Fruit fly (Drosophila melanogaster) whole organism, embryonic: Measurements from ENCODE around the gene Eip63E.

ENCODE experiments used
- Asciz ChIP-seq: fragments of 200-800 bp; sonication (Bioruptor generic); optimal IDR thresholded peaks from 2 replicates; lab custom pipeline; 2017; ENCODE audit warnings: missing biosample characterization, mild to moderate bottlenecking, missing genetic modification characterization, missing genetic modification reagents
- CG10321 ChIP-seq: fragments of 200-800 bp; sonication (Bioruptor generic); IDR thresholded peaks from 2 replicates; pipeline ENCODE4 v1.3.6; 2022; ENCODE audit warnings: missing biosample characterization, missing genetic modification characterization
- CG12104 ChIP-seq: fragments of 200-800 bp; sonication (Bioruptor generic); optimal IDR thresholded peaks from 3 replicates; lab custom pipeline; 2016; ENCODE audit warnings: missing biosample characterization, missing genetic modification characterization
- CG12219 ChIP-seq: fragments of 200-800 bp; sonication (Bioruptor generic); optimal IDR thresholded peaks from 3 replicates; lab custom pipeline; 2018; ENCODE audit warnings: missing biosample characterization, mild to moderate bottlenecking, missing genetic modification characterization
- CG12299 ChIP-seq: fragments of 200-800 bp; sonication (Bioruptor generic); optimal IDR thresholded peaks from 2 replicates; lab custom pipeline; 2018; ENCODE audit warnings: missing biosample characterization, mild to moderate bottlenecking, missing genetic modification characterization
- CG13775 ChIP-seq: fragments of 200-800 bp; sonication (Bioruptor generic); optimal IDR thresholded peaks from 3 replicates; lab custom pipeline; 2017; ENCODE audit warnings: missing biosample characterization, mild to moderate bottlenecking, missing genetic modification characterization
- CG14014 ChIP-seq: fragments of 200-800 bp; sonication (Bioruptor generic); IDR thresholded peaks from 2 replicates; pipeline ENCODE4 v1.3.6; 2022; ENCODE audit warnings: missing biosample characterization, missing genetic modification characterization
- CG15073 ChIP-seq: fragments of 200-800 bp; sonication (Bioruptor generic); optimal IDR thresholded peaks from 2 replicates; lab custom pipeline; 2016; ENCODE audit warnings: missing biosample characterization, missing genetic modification characterization
- CG16863 ChIP-seq: fragments of 200-800 bp; sonication (Bioruptor generic); optimal IDR thresholded peaks from 3 replicates; lab custom pipeline; 2016; ENCODE audit warnings: missing biosample characterization, missing genetic modification characterization
- CG17612 ChIP-seq: fragments of 200-800 bp; sonication (Bioruptor generic); IDR thresholded peaks from 2 replicates; pipeline ENCODE4 v1.3.6; 2022; ENCODE audit warnings: missing biosample characterization, missing genetic modification characterization
- CG30020 ChIP-seq: fragments of 200-800 bp; optimal IDR thresholded peaks from 2 replicates; lab custom pipeline; 2019; ENCODE audit warnings: missing biosample characterization, mild to moderate bottlenecking, missing genetic modification characterization, moderate library complexity
- CG3847 ChIP-seq: fragments of 200-800 bp; sonication (Bioruptor generic); IDR thresholded peaks from 2 replicates; pipeline ENCODE4 v1.3.6; 2022; ENCODE audit warnings: missing biosample characterization, missing genetic modification characterization
- CG6254 ChIP-seq: fragments of 200-800 bp; sonication (Bioruptor generic); optimal IDR thresholded peaks from 3 replicates; lab custom pipeline; 2017; ENCODE audit warnings: mild to moderate bottlenecking, missing biosample characterization, missing genetic modification reagents, missing genetic modification characterization
- CG7357 ChIP-seq: fragments of 200-800 bp; sonication (Bioruptor generic); IDR thresholded peaks from 3 replicates; pipeline ENCODE4 v1.3.6; 2022; ENCODE audit warnings: missing biosample characterization, missing genetic modification characterization
- CG7745 ChIP-seq: fragments of 200-800 bp; sonication (Bioruptor generic); optimal IDR thresholded peaks from 2 replicates; lab custom pipeline; 2018; ENCODE audit warnings: missing biosample characterization, mild to moderate bottlenecking, missing genetic modification characterization, moderate library complexity
- CG8089 ChIP-seq: fragments of 200-800 bp; sonication (Bioruptor generic); optimal IDR thresholded peaks from 3 replicates; lab custom pipeline; 2016; ENCODE audit warnings: missing biosample characterization, missing genetic modification characterization
- CG8290 ChIP-seq, 3 experiments: fragments of 200-800 bp; sonication (Bioruptor generic); optimal IDR thresholded peaks; 2 replicates each; lab custom pipeline; 2016 to 2019; ENCODE audit warnings: missing biosample characterization in 3 of 3, missing genetic modification characterization in 3 of 3, mild to moderate bottlenecking in 2 of 3, moderate library complexity in 1 of 3
- Fer3 ChIP-seq: fragments of 200-800 bp; sonication (Bioruptor generic); optimal IDR thresholded peaks from 2 replicates; lab custom pipeline; 2018; ENCODE audit warnings: missing biosample characterization, mild to moderate bottlenecking, missing genetic modification characterization, moderate library complexity
- Gug ChIP-seq: fragments of 200-800 bp; sonication (Bioruptor generic); IDR thresholded peaks from 4 replicates; pipeline ENCODE4 v1.3.6; 2022; ENCODE audit warnings: missing biosample characterization, missing genetic modification characterization
- HLH3B ChIP-seq: fragments of 200-800 bp; sonication (Bioruptor generic); IDR thresholded peaks from 2 replicates; pipeline ENCODE4 v1.3.6; 2022; ENCODE audit warnings: missing biosample characterization, missing genetic modification characterization
- HmgD ChIP-seq: fragments of 200-800 bp; sonication (Bioruptor generic); optimal IDR thresholded peaks from 3 replicates; lab custom pipeline; 2016; ENCODE audit warnings: missing biosample characterization, missing genetic modification characterization
- MTF-1 ChIP-seq: fragments of 200-800 bp; sonication (Bioruptor generic); optimal IDR thresholded peaks from 2 replicates; lab custom pipeline; 2018; ENCODE audit warnings: missing biosample characterization, mild to moderate bottlenecking, missing genetic modification characterization, borderline replicate concordance
- NC2β ChIP-seq: fragments of 200-800 bp; sonication (Bioruptor generic); optimal IDR thresholded peaks from 2 replicates; lab custom pipeline; 2016; ENCODE audit warnings: missing biosample characterization, missing genetic modification characterization
- Oaz ChIP-seq: fragments of 200-800 bp; sonication (Bioruptor generic); IDR thresholded peaks from 2 replicates; pipeline ENCODE4 v1.3.6; 2022; ENCODE audit warnings: missing biosample characterization, missing genetic modification characterization
- Pdp1 ChIP-seq, 2 experiments: fragments of 200-800 bp; sonication (Bioruptor generic); optimal IDR thresholded peaks; 3 replicates each; lab custom pipeline; 2016; ENCODE audit warnings: missing biosample characterization in 2 of 2, missing genetic modification characterization in 2 of 2, mild to moderate bottlenecking in 1 of 2, moderate library complexity in 1 of 2
- Sox100B ChIP-seq: fragments of 200-800 bp; sonication (Bioruptor generic); optimal IDR thresholded peaks from 3 replicates; lab custom pipeline; 2018; ENCODE audit warnings: missing biosample characterization, mild to moderate bottlenecking, missing genetic modification characterization
- ato ChIP-seq: fragments of 200-800 bp; sonication (Bioruptor generic); IDR thresholded peaks from 2 replicates; pipeline ENCODE4 v1.3.6; 2022; ENCODE audit warnings: missing biosample characterization, missing genetic modification characterization; ENCODE audit not compliant: partially characterized antibody
- cato ChIP-seq: fragments of 200-800 bp; sonication (Bioruptor generic); optimal IDR thresholded peaks from 2 replicates; lab custom pipeline; 2016; ENCODE audit warnings: missing biosample characterization, missing genetic modification characterization, borderline replicate concordance
- croc ChIP-seq: fragments of 200-800 bp; sonication (Bioruptor generic); conservative IDR thresholded peaks from 3 replicates; pipeline ENCODE4 v1.3.6; 2022; ENCODE audit warnings: missing biosample characterization, missing genetic modification characterization
- en ChIP-seq: fragments of 200-800 bp; sonication (Bioruptor generic); optimal IDR thresholded peaks from 2 replicates; lab custom pipeline; 2016; ENCODE audit warnings: missing biosample characterization, missing genetic modification characterization
- esg ChIP-seq: fragments of 200-800 bp; sonication (Bioruptor generic); conservative IDR thresholded peaks from 2 replicates; pipeline ENCODE4 v1.3.6; 2022; ENCODE audit warnings: missing biosample characterization, missing genetic modification characterization
- eve ChIP-seq, 2 experiments: fragments of >200 bp; optimal IDR thresholded peaks; 2 replicates each; lab custom pipeline; 2017; ENCODE audit warnings: missing biosample characterization in 2 of 2, missing genetic modification characterization in 2 of 2
- fd102C ChIP-seq: fragments of 200-800 bp; sonication (Bioruptor generic); optimal IDR thresholded peaks from 2 replicates; lab custom pipeline; 2018; ENCODE audit warnings: missing biosample characterization, mild to moderate bottlenecking, missing genetic modification characterization, moderate library complexity
- grau ChIP-seq: fragments of 200-800 bp; optimal IDR thresholded peaks from 3 replicates; lab custom pipeline; 2019; ENCODE audit warnings: missing biosample characterization, mild to moderate bottlenecking, missing genetic modification characterization, moderate library complexity
- gsb ChIP-seq: fragments of 200-800 bp; sonication (Bioruptor generic); IDR thresholded peaks from 2 replicates; pipeline ENCODE4 v1.3.6; 2022; ENCODE audit warnings: missing biosample characterization, missing genetic modification characterization
- h ChIP-seq: fragments of >200 bp; optimal IDR thresholded peaks from 2 replicates; lab custom pipeline; 2017
- ind ChIP-seq: fragments of 200-800 bp; sonication (Bioruptor generic); optimal IDR thresholded peaks from 3 replicates; lab custom pipeline; 2016; ENCODE audit warnings: missing biosample characterization, missing genetic modification characterization
- jumu ChIP-seq: fragments of 200-800 bp; sonication (Bioruptor generic); optimal IDR thresholded peaks from 3 replicates; lab custom pipeline; 2016; ENCODE audit warnings: missing biosample characterization, missing genetic modification characterization
- odd ChIP-seq: fragments of 200-800 bp; sonication (Bioruptor generic); optimal IDR thresholded peaks from 2 replicates; lab custom pipeline; 2017; ENCODE audit warnings: missing biosample characterization, mild to moderate bottlenecking, missing genetic modification characterization
- peb ChIP-seq: fragments of 200-800 bp; sonication (Bioruptor generic); IDR thresholded peaks from 2 replicates; pipeline ENCODE4 v1.3.6; 2022; ENCODE audit warnings: missing biosample characterization, missing genetic modification characterization
- pnt ChIP-seq: fragments of 200-800 bp; sonication (Bioruptor generic); optimal IDR thresholded peaks from 3 replicates; lab custom pipeline; 2016; ENCODE audit warnings: missing biosample characterization, missing genetic modification characterization
- prd ChIP-seq, 3 experiments: fragments of >200 bp in 2 of 3; fragments of 200-800 bp in 1 of 3; sonication (Bioruptor generic) in 1 of 3; optimal IDR thresholded peaks in 2 of 3; IDR thresholded peaks in 1 of 3; 2 replicates in 2 of 3; 3 replicates in 1 of 3; pipeline versions ENCODE4 v1.3.6 to Lab custom; 2017 to 2022; ENCODE audit warnings: missing biosample characterization in 1 of 3, missing genetic modification characterization in 1 of 3
- sc ChIP-seq, 3 experiments: fragments of >200 bp in 2 of 3; fragments of 200-800 bp in 1 of 3; sonication (Bioruptor generic) in 1 of 3; optimal IDR thresholded peaks; 2 replicates in 2 of 3; 3 replicates in 1 of 3; lab custom pipeline; 2017; ENCODE audit warnings: mild to moderate bottlenecking in 1 of 3, missing biosample characterization in 1 of 3, missing genetic modification characterization in 1 of 3, missing genetic modification reagents in 1 of 3
- slp2 ChIP-seq: fragments of 200-800 bp; sonication (Bioruptor generic); optimal IDR thresholded peaks from 2 replicates; lab custom pipeline; 2016; ENCODE audit warnings: missing biosample characterization, missing genetic modification characterization
- ttk ChIP-seq: fragments of 200-800 bp; sonication (Bioruptor generic); IDR thresholded peaks from 2 replicates; pipeline ENCODE4 v2.1.2; 2022; ENCODE audit warnings: missing biosample characterization, missing genetic modification characterization
- yki ChIP-seq: fragments of >200 bp; optimal IDR thresholded peaks from 3 replicates; lab custom pipeline; 2018
- zf30C ChIP-seq: fragments of 200-800 bp; sonication (Bioruptor generic); optimal IDR thresholded peaks from 3 replicates; lab custom pipeline; 2018; ENCODE audit warnings: missing biosample characterization, mild to moderate bottlenecking, missing genetic modification characterization
- zfh1 ChIP-seq: fragments of 200-800 bp; sonication (Bioruptor generic); IDR thresholded peaks from 3 replicates; pipeline ENCODE4 v1.3.6; 2022; ENCODE audit warnings: missing biosample characterization, missing genetic modification characterization

Gene Eip63E

dm6 chr3L:3566751-3567499 is 51.4 kb downstream of the Eip63E start (continued):
- TF ChIP-seq Fer3 (tag; lab: Kevin White, UChicago) (peak; percentile 73), gsb (GFP tag; lab: Robert Waterston, UW) (no peak), CG6254 (GFP tag; lab: Kevin White, UChicago) (peak; percentile 54), zf30C (peak; percentile 72), eve (GFP tag; optimal IDR thresholded peaks at IDR 0.05; lab: Kevin White, UChicago) (peak in 1 of 2 experiments; percentile 89), Gug (GFP tag; lab: Robert Waterston, UW) (peak; percentile 45; the same call in 2 of the 4 replicates), CG12219 (GFP tag; lab: Kevin White, UChicago) (peak; percentile 71), sc (optimal IDR thresholded peaks at IDR 0.05; lab: Kevin White, UChicago) (no peak), sc (GFP tag; optimal IDR thresholded peaks at IDR 0.05; lab: Kevin White, UChicago) (peak; percentile 71), ato (GFP tag; lab: Robert Waterston, UW) (no peak), HmgD (GFP tag; lab: Kevin White, UChicago) (no peak), CG30020 (tag; lab: Kevin White, UChicago) (no peak), CG12104 (GFP tag; lab: Kevin White, UChicago) (peak; percentile 14), zfh1 (GFP tag; lab: Robert Waterston, UW) (peak; percentile 71; the same call in 2 of the 3 replicates), en (peak; percentile 44), CG7745 (tag; lab: Kevin White, UChicago) (no peak), NC2β (GFP tag; lab: Kevin White, UChicago) (peak; percentile 31), cato (peak; percentile 7), jumu (GFP tag; lab: Kevin White, UChicago) (peak; percentile 45), pnt (GFP tag; lab: Kevin White, UChicago) (peak; percentile 51), prd (optimal IDR thresholded peaks at IDR 0.05; lab: Kevin White, UChicago) (no peak), prd (GFP tag; IDR thresholded peaks at IDR 0.05; lab: Robert Waterston, UW) (peak; percentile 71), h (lab: Kevin White, UChicago) (no peak), CG14014 (GFP tag; lab: Robert Waterston, UW) (peak; percentile 51; the same call in 1 of the 2 replicates), MTF-1 (GFP tag; lab: Kevin White, UChicago) (peak; percentile 4), CG17612 (GFP tag; lab: Robert Waterston, UW) (no peak), fd102C (GFP tag; lab: Kevin White, UChicago) (no peak), esg (GFP tag; lab: Robert Waterston, UW) (peak; percentile 52), ind (GFP tag; lab: Kevin White, UChicago) (peak; percentile 65), HLH3B (GFP tag; lab: Robert Waterston, UW) (peak; percentile 83), Asciz (GFP tag; lab: Kevin White, UChicago) (peak; percentile 75), CG8089 (GFP tag; lab: Kevin White, UChicago) (peak; percentile 34), Sox100B (GFP tag; lab: Kevin White, UChicago) (peak; percentile 70), CG3847 (peak; percentile 31), CG8290 (GFP tag; optimal IDR thresholded peaks at IDR 0.05; lab: Kevin White, UChicago) (peak; percentile 2), CG8290 (tag; optimal IDR thresholded peaks at IDR 0.05; lab: Kevin White, UChicago) (peak in 1 of 2 experiments; percentile 37), Pdp1 (GFP tag; optimal IDR thresholded peaks at IDR 0.05; lab: Kevin White, UChicago) (peak; percentile 52 to 58), Oaz (GFP tag; lab: Robert Waterston, UW) (no peak), croc (GFP tag; lab: Robert Waterston, UW) (no peak; the same call in 2 of the 3 replicates), ttk (peak; percentile 47), CG15073 (GFP tag; lab: Kevin White, UChicago) (peak; percentile 50), CG13775 (peak; percentile 48), CG10321 (GFP tag; lab: Robert Waterston, UW) (no peak), CG12299 (peak; percentile 66), CG7357 (GFP tag; lab: Robert Waterston, UW) (peak; percentile 60; the same call in 2 of the 3 replicates), CG16863 (peak; percentile 59), odd (peak; percentile 13), grau (tag; lab: Kevin White, UChicago) (peak; percentile 78), slp2 (peak; percentile 45), yki (no peak), peb (GFP tag; lab: Robert Waterston, UW) (peak; percentile 46; the same call in 1 of the 2 replicates)
